Worm (Caenorhabditis elegans): Measurements from ENCODE around the gene F28C10.1.

F28C10.1 gene

DNA sequence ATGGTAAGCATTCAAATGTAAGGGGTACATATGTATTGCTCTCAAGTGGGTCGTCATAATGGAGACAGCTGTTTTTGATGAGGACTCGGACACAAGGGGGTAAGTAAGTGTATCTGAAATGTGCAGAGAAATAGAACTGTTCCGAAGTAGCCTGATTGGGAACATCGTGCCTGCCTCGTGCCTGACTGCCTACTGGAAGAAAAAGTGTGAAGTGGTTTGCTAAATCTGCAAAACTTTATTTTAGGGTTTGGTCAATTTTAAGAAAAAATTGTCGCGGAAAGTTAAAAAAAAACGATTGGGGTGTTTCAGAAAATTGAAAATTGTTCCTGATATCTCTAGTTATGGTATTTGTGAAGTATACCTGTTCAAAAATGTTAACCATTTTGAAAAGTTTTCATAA is 14.3 kb downstream of the F28C10.1 start, which contains the start of gene hlh-19:
Gene hlh-19, minus strand, starts transcription at position 101 of the 400 bp plus-strand sequence.
- TF ChIP-seq hmbx-1 (tag; optimal IDR thresholded peaks at IDR 0.05) (no peak), B0310.2 (tag; optimal IDR thresholded peaks at IDR 0.05) (no peak), F13C5.2 (tag; optimal IDR thresholded peaks at IDR 0.05) (no peak), hnd-1 (tag; optimal IDR thresholded peaks at IDR 0.05) (no peak), ets-7 (tag; optimal IDR thresholded peaks at IDR 0.05) (no peak), pes-1 (GFP tag; IDR thresholded peaks at IDR 0.05) (no peak), ama-1 (optimal IDR thresholded peaks at IDR 0.05) (no peak), tbx-37 (GFP tag; conservative IDR thresholded peaks at IDR 0.05) (no peak), hmg-4 (GFP tag; optimal IDR thresholded peaks at IDR 0.05) (no peak), ceh-13 (GFP tag; optimal IDR thresholded peaks at IDR 0.05) (no peak), flt-1 (GFP tag; IDR thresholded peaks at IDR 0.05) (no peak), tra-4 (tag; optimal IDR thresholded peaks at IDR 0.05) (no peak), tbx-11 (GFP tag; IDR thresholded peaks at IDR 0.05) (no peak), aly-1 (tag; optimal IDR thresholded peaks at IDR 0.05) (no peak)

DNA sequence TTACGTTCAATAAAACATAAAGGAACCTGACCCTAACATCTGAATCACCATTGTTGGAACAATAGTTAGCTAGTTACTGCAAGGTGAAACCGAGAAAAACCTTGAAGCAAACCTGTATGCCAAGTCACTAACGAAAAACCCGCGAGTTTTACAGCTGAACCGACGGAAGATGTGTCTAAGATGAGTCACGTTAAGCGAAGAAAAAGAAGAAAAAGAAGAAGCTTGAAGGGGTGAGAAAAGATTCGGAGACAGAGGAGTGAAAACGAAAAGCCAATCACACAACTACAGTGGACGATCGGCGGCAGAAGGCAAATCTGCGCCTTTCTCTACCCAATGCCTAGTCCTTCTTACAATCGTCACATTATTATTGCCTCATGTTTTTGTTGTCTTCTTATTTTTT is 14.9 kb downstream of the F28C10.1 start, which contains the start of gene nas-38:
Gene nas-38, plus strand, starts transcription at position 301 of the 400 bp plus-strand sequence.
- no peak for TF ChIP-seq tbx-37 (GFP tag; conservative IDR thresholded peaks at IDR 0.05)
- no peak for TF ChIP-seq tra-4 (tag; optimal IDR thresholded peaks at IDR 0.05)
- TF ChIP-seq F13C5.2 (tag; optimal IDR thresholded peaks at IDR 0.05): no peak
- no peak for TF ChIP-seq pes-1 (GFP tag; IDR thresholded peaks at IDR 0.05)
- TF ChIP-seq sea-1 (GFP tag; conservative IDR thresholded peaks at IDR 0.05): no peak
- no peak for TF ChIP-seq flt-1 (GFP tag; IDR thresholded peaks at IDR 0.05)
- no peak for TF ChIP-seq hnd-1 (tag; optimal IDR thresholded peaks at IDR 0.05)
- no peak for TF ChIP-seq aly-1 (tag; optimal IDR thresholded peaks at IDR 0.05)
- TF ChIP-seq tbx-11 (GFP tag; IDR thresholded peaks at IDR 0.05): no peak
- TF ChIP-seq hmbx-1 (tag; optimal IDR thresholded peaks at IDR 0.05): no peak
- TF ChIP-seq B0310.2 (tag; optimal IDR thresholded peaks at IDR 0.05): no peak

DNA sequence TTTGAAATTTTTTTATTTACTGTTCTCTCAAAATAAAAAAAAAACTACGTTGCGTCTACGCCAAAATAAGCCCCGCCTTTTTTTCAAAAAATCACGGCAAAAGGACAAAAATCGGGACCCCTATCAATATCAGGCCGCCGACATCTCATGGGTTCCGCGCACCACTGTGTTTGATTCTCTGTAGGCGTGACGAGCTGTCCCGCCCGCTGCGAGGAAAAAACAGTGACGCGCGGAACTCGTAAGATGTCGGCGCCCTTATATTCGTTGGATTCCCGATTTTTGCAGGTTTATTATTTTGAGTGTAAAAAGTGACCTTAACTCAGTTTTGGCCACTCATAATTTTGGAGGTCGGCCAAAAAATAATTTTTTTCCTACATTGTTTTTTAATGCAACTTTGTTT is 28.5 kb downstream of the F28C10.1 start:
- TF ChIP-seq ceh-13 (GFP tag; optimal IDR thresholded peaks at IDR 0.05): no peak
- TF ChIP-seq flt-1 (GFP tag; IDR thresholded peaks at IDR 0.05): no peak
- TF ChIP-seq tbx-11 (GFP tag; IDR thresholded peaks at IDR 0.05): no peak
- no peak for TF ChIP-seq tra-4 (tag; optimal IDR thresholded peaks at IDR 0.05)
- TF ChIP-seq aly-1 (tag; optimal IDR thresholded peaks at IDR 0.05): no peak
- no peak for TF ChIP-seq hnd-1 (tag; optimal IDR thresholded peaks at IDR 0.05)
- TF ChIP-seq tbx-37 (GFP tag; conservative IDR thresholded peaks at IDR 0.05): no peak
- TF ChIP-seq ama-1 (optimal IDR thresholded peaks at IDR 0.05): no peak
- TF ChIP-seq hmg-4 (GFP tag; optimal IDR thresholded peaks at IDR 0.05): no peak
- TF ChIP-seq hmbx-1 (tag; optimal IDR thresholded peaks at IDR 0.05): no peak
- no peak for TF ChIP-seq B0310.2 (tag; optimal IDR thresholded peaks at IDR 0.05)
- TF ChIP-seq F13C5.2 (tag; optimal IDR thresholded peaks at IDR 0.05): no peak
- no peak for TF ChIP-seq ceh-36 (tag; optimal IDR thresholded peaks at IDR 0.05)
- no peak for TF ChIP-seq ets-7 (tag; optimal IDR thresholded peaks at IDR 0.05)

DNA sequence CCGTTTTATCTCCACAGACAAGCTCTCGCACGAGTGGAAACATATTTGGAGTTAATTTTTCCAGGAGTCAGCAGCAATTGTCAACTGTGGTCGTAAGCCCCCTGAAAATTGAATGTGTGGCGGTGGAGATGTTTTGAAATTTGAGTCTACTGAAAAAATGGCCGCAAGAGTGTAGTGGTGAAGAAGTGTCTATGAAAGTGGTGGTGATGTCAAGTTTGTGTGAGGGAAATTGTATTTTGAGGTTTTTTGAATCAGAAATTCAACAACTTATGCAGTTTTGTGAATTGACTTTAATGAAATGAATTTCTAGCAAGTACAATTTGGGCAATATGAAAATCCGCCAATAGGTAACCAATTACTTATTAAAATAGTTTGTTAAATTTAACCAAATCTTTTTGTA is 29.7 kb downstream of the F28C10.1 start, which contains the start of gene mrp-2:
Gene mrp-2, minus strand, starts transcription at position 101 of the 400 bp plus-strand sequence.
- TF ChIP-seq aly-1 (tag; optimal IDR thresholded peaks at IDR 0.05) (no peak), ets-7 (tag; optimal IDR thresholded peaks at IDR 0.05) (no peak), ceh-13 (GFP tag; optimal IDR thresholded peaks at IDR 0.05) (no peak), sea-1 (GFP tag; conservative IDR thresholded peaks at IDR 0.05) (no peak), tra-4 (tag; optimal IDR thresholded peaks at IDR 0.05) (no peak), ama-1 (optimal IDR thresholded peaks at IDR 0.05) (no peak), ceh-36 (tag; optimal IDR thresholded peaks at IDR 0.05) (no peak), flt-1 (GFP tag; IDR thresholded peaks at IDR 0.05) (no peak), hmbx-1 (tag; optimal IDR thresholded peaks at IDR 0.05) (no peak), pes-1 (GFP tag; IDR thresholded peaks at IDR 0.05) (no peak), hnd-1 (tag; optimal IDR thresholded peaks at IDR 0.05) (no peak), tbx-11 (GFP tag; IDR thresholded peaks at IDR 0.05) (no peak), B0310.2 (tag; optimal IDR thresholded peaks at IDR 0.05) (no peak), F13C5.2 (tag; optimal IDR thresholded peaks at IDR 0.05) (no peak), hmg-4 (GFP tag; optimal IDR thresholded peaks at IDR 0.05) (no peak), tbx-37 (GFP tag; conservative IDR thresholded peaks at IDR 0.05) (no peak), scrt-1 (GFP tag; IDR thresholded peaks at IDR 0.05) (no peak)

DNA sequence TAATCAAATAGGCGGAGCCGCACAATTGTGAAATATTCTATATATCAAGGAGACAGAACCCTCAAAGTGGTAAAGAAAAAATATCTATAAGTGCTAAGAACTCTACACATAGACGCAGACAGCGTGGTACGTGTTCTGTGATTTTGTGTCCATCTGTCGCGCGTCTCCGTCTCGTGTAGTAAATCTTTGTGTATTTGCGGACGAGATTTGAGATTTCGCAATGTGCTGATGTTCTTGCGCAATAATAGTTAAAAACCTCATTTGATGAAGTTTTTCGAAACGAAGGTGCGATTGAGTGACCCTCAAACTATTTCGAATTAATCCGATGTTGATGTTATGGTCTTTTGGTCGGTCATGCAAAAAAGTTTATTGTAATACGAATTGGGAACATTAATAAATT is 30.4 kb downstream of the F28C10.1 start:
- TF ChIP-seq ceh-13 (GFP tag; optimal IDR thresholded peaks at IDR 0.05) (no peak), F13C5.2 (tag; optimal IDR thresholded peaks at IDR 0.05) (peak; percentile 50)

DNA sequence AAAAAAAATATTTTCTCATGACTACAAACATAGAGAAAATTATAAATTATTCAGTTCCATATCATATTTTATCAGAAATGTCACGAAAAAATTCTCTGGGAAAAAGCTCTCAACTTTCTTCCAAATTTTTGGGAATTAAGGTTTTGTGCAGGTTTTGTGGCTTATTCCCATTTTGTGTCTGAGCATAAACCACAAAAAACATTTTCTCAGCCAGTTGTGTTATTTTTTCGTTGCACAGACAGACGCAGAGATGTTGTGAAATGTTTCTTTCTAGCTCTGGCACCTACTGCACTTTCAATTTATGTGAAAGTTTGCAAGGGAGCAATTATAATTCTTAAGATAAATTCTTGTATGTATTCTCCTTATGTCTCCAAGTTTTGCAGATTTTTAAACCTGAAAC is 32.2 kb downstream of the F28C10.1 start:
- TF ChIP-seq ceh-36 (tag; optimal IDR thresholded peaks at IDR 0.05): no peak
- TF ChIP-seq F13C5.2 (tag; optimal IDR thresholded peaks at IDR 0.05): no peak
- TF ChIP-seq flt-1 (GFP tag; IDR thresholded peaks at IDR 0.05): no peak
- no peak for TF ChIP-seq scrt-1 (GFP tag; IDR thresholded peaks at IDR 0.05)
- TF ChIP-seq tra-4 (tag; optimal IDR thresholded peaks at IDR 0.05): no peak
- no peak for TF ChIP-seq ama-1 (optimal IDR thresholded peaks at IDR 0.05)
- no peak for TF ChIP-seq pes-1 (GFP tag; IDR thresholded peaks at IDR 0.05)
- no peak for TF ChIP-seq B0310.2 (tag; optimal IDR thresholded peaks at IDR 0.05)
- TF ChIP-seq aly-1 (tag; optimal IDR thresholded peaks at IDR 0.05): no peak
- TF ChIP-seq ets-7 (tag; optimal IDR thresholded peaks at IDR 0.05): no peak
- TF ChIP-seq hnd-1 (tag; optimal IDR thresholded peaks at IDR 0.05): no peak
- TF ChIP-seq sea-1 (GFP tag; conservative IDR thresholded peaks at IDR 0.05): no peak
- TF ChIP-seq tbx-11 (GFP tag; IDR thresholded peaks at IDR 0.05): no peak
- no peak for TF ChIP-seq ceh-13 (GFP tag; optimal IDR thresholded peaks at IDR 0.05)
- TF ChIP-seq tbx-37 (GFP tag; conservative IDR thresholded peaks at IDR 0.05): no peak
- TF ChIP-seq hmg-4 (GFP tag; optimal IDR thresholded peaks at IDR 0.05): no peak
- no peak for TF ChIP-seq hmbx-1 (tag; optimal IDR thresholded peaks at IDR 0.05)

DNA sequence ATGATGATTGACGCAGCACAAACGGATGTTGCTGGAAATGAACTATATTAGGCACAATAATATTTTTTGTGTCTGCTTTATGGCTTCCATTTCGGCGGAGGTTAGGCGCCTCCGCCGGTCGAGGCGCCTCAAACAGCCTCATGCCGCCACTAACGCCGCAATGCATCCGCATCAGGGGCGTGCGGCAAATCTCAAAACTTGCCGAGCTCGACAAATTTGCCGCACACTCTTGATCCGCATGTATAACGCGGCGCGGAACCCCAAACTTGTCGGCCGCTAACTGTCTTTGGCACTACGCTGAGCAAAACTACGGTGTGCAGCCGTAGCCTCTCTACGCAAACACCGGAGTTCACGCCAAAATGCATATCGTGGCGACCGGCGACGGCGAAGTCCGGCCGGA is 38.8 kb downstream of the F28C10.1 start:
- TF ChIP-seq B0310.2 (tag; optimal IDR thresholded peaks at IDR 0.05) (no peak), tra-4 (tag; optimal IDR thresholded peaks at IDR 0.05) (no peak), hnd-1 (tag; optimal IDR thresholded peaks at IDR 0.05) (no peak), scrt-1 (GFP tag; IDR thresholded peaks at IDR 0.05) (0 out of 2 replicates have a peak, but pooled peaks have one; percentile 18)

Measured in whole organism, early embryonic.